Worm (Caenorhabditis elegans): ENCODE data around the gene iff-1.

Gene iff-1

DNA sequence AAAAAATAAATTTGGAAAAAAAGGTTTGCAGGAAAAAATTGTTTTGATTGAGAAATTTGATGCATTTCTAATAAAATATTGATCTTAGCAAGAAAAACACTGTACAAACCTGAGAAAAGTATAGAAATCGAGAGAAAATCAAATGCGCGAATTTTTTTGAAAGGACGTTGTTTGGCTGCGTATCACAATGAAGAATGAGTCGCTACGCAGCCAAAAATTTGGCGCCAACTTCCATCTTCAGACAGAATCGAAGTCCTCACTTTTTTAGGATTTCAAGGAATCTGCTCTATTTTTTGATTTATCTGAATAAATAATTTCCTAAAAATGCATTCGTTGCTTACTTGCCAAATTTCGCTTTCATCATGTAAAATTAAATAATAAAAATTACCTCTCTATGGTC lies 328 bp downstream of the iff-1 start:
- TF ChIP-seq W03F9.2 (tag; optimal IDR thresholded peaks at IDR 0.05) (no peak), dao-5 (tag; optimal IDR thresholded peaks at IDR 0.05) (no peak), him-1 (tag; optimal IDR thresholded peaks at IDR 0.05) (no peak)

DNA sequence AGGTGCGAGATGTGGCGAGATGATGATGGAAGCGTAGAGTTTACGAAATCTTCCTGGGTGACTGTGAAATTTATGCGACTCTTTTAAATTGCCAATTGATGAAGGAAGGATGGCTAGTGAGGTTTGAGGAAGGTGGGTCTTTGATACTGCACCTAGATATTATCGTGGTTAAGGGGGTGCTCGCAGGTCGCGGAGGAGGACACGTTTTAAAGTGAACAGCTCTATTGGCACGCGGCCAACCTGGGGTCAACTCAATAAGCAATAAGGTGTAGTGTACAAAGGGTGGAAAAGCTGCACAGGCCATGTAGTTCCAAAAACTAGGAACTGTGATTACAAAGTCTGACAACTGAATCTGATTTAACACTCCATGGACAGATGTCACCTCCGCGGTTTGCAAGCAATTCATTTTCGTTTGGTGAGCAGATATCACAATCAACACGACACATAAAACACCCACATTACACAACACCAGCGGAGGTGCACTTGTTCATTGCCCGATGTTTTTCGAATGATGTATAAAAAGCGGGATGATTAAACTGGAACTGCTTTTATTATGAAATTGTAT lies 1.6 kb downstream of the iff-1 start:
- TF ChIP-seq him-1 (tag; optimal IDR thresholded peaks at IDR 0.05) (no peak), dao-5 (tag; optimal IDR thresholded peaks at IDR 0.05) (no peak), W03F9.2 (tag; optimal IDR thresholded peaks at IDR 0.05) (no peak)

DNA sequence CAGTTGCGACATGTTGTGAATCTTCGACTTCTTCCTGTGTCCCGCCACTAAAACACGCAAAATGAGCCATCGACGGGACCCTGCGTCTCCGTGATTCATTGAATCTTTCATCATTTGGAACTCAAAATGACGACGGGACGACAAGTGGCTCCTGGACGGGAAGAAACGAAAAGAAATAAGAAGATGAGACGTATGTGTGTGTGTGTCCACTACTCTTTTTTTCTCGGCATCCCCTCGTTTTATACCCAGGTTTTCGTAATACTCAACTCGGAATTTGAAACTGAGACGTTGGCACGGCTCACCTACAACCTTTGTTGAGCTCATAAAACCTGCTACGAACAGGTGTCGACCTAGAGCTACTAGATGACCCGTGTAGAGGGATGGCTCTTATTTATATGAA lies 2.5 kb downstream of the iff-1 start:
- no peak for TF ChIP-seq him-1 (tag; optimal IDR thresholded peaks at IDR 0.05)
- TF ChIP-seq dao-5 (tag; optimal IDR thresholded peaks at IDR 0.05), result no peak
- TF ChIP-seq W03F9.2 (tag; optimal IDR thresholded peaks at IDR 0.05), result no peak

DNA sequence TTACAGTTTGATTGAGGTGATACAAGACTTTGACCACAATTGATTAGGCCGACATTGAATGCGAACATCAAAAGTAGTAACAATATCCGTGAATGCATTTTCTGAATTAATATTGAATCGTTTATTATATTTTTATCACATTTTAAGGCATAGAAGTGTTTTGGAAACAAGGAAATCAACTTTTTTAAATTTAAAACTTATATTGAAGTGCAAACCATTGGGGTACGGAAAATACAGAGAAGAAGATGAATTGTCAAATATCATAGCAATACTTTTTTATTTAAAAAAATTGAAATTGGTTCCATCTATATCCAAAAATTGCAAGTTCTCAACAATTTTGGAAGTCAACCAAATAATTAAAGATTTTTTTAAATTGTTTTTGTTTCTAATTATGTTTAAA lies 3.8 kb downstream of the iff-1 start, which contains the start of gene T05G5.1:
Gene T05G5.1, minus strand, starts transcription at position 101 of the 400 bp plus-strand sequence.
- TF ChIP-seq him-1 (tag; optimal IDR thresholded peaks at IDR 0.05), result no peak
- TF ChIP-seq dao-5 (tag; optimal IDR thresholded peaks at IDR 0.05), result no peak
- no peak for TF ChIP-seq W03F9.2 (tag; optimal IDR thresholded peaks at IDR 0.05)

DNA sequence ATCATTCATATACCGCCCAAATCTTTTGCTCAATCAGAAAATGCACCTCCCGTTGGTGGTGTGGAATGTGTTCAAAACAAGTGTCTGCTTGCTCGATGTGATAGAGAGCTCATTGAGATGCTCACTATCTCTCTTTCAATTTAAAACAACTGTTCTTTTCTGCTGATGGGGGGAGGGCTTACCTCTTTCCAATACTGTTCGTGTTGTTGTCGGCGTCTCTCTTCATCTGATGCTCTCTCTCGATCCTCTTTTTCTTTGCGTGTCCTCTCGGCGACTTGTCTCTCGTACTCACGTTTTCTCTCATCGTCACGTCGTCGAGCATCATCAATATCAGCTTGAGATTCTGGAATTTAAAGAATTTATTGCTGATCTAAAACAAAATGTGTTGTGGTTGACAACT lies 5.0 kb downstream of the iff-1 start:
- TF ChIP-seq him-1 (tag; optimal IDR thresholded peaks at IDR 0.05) (no peak), W03F9.2 (tag; optimal IDR thresholded peaks at IDR 0.05) (no peak), dao-5 (tag; optimal IDR thresholded peaks at IDR 0.05) (no peak)

DNA sequence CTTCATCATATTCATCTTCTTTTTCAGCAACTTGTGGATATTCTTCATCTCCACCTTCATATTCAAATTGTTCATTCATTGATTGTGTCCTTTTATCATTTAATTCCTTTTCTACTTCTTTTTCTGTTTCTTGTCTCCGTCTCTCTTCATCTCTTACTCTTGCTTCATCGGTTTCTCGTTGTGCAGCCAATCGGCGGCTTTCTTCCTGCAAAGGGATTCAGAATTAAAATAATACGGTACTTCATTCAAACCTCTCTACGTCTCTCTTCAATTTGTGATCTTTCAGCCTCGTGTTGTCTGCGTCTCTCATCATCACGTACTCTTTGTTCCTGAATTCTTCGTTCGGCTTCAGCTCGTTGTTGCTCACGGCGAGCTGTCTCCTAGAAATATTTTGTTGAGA lies 6.3 kb downstream of the iff-1 start:
- no peak for TF ChIP-seq W03F9.2 (tag; optimal IDR thresholded peaks at IDR 0.05)

DNA sequence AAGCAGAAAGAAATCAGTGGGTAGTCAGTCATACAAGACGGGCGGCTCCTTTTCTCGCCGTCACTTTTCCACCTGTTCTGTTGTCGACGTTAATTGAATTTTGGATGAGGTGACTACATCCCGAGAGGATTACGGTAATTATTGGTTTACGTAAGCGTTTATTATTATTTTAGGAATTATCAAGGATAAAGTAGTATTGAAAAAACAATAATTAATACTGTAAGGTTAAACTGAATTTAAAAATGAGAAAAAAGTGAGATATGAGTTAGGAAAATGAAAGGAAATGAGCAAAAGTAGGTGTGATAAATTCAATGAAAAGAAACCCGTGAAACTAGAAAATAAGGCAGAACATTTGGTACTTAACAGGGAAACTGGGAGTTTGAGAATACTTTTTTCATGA lies 8.0 kb downstream of the iff-1 start, which contains the start of gene hlh-4:
Gene hlh-4, minus strand, starts transcription at position 101 of the 400 bp plus-strand sequence.
- no peak for TF ChIP-seq dao-5 (tag; optimal IDR thresholded peaks at IDR 0.05)

DNA sequence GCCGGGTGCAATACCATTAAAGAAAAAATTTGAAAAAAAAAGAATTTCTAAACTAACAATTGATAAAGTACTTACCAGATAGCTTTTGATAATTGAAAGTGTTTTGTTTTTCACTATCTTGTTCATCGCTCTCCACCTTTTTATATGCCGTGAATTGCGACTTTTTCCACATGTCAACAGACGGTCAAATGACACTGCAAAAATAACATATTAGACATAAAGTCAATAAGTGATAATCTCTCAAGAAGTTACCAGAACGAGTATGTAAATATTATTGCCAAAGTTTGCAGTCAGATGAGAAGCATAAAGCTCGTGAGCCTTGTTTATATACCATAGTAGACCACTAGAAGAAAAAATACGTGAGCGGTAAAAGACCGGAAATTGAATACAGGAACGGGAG lies 11.1 kb downstream of the iff-1 start, which contains the start of gene dao-6:
Gene dao-6, minus strand, starts transcription at position 345 of the 400 bp plus-strand sequence.
- TF ChIP-seq dao-5 (tag; optimal IDR thresholded peaks at IDR 0.05) (no peak), W03F9.2 (tag; optimal IDR thresholded peaks at IDR 0.05) (no peak), him-1 (tag; optimal IDR thresholded peaks at IDR 0.05) (no peak)

DNA sequence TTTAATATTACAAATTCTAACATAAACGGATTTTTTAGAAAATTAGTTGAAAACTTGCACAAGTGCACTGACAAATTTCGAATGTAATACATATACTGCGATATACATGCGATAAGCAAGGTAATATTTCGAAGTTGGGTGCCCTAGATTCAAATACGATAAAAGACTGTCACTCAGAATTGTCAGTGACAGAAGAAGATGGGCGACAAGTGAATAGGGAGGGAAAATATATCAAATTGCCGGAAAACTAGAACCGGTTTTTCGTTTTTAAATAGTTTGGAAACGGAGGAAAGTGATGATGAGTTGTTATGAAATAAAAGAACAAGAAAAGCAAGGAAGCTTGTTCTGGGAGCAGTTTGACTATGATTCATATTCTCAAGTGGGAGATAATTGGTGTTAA lies 13.0 kb downstream of the iff-1 start:
- TF ChIP-seq him-1 (tag; optimal IDR thresholded peaks at IDR 0.05) (no peak), W03F9.2 (tag; optimal IDR thresholded peaks at IDR 0.05) (no peak), dao-5 (tag; optimal IDR thresholded peaks at IDR 0.05) (no peak)

DNA sequence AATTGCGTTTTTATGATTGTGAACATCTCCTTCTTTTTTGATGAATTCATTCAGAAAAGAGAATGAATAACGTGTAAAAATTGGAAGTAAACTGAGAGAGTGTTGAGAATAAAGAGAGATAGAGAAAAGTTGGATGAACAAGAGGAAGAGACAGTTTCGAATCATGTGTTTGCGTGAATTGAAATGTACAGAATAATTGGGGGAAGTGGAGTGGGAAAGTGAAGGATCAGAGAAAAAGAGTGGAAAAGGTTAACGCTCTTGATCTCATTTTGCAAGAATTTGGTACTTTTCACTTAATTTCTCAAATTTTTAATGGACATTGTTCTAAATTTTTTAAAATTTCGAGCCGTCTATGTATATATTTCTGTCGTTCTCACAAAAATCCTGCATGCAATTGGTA lies 13.7 kb downstream of the iff-1 start:
- TF ChIP-seq W03F9.2 (tag; optimal IDR thresholded peaks at IDR 0.05) (no peak), dao-5 (tag; optimal IDR thresholded peaks at IDR 0.05) (no peak), him-1 (tag; optimal IDR thresholded peaks at IDR 0.05) (no peak)

DNA sequence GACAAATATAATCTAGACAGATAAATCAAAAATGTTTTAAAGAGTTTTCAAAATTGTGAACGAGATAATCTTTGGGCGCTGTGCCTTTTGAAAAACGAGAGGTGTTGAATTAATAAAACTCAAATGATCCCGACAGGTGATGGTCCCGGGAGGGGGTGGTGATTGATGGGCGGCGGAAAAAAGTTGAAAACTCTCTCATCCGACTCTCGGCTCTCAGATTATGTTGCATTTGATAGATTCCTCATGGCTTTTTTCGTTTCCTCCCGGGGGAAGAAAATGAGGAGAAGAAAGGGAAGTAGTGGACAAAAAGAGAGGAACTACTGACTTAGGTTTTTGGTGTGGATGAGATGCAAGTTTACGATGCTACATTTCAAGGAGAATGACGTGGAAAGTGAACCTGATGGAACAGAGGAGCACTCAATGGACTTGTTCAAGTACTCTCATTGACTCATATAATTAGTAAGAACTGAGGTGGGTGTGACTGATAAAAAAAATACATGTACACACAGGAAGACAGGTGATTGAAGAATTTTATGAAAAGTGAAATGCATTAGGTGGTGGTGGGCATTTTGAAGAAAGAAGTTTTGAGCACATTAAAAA lies 15.6 kb downstream of the iff-1 start:
- no peak for TF ChIP-seq W03F9.2 (tag; optimal IDR thresholded peaks at IDR 0.05)
- no peak for TF ChIP-seq him-1 (tag; optimal IDR thresholded peaks at IDR 0.05)
- TF ChIP-seq dao-5 (tag; optimal IDR thresholded peaks at IDR 0.05), result no peak

DNA sequence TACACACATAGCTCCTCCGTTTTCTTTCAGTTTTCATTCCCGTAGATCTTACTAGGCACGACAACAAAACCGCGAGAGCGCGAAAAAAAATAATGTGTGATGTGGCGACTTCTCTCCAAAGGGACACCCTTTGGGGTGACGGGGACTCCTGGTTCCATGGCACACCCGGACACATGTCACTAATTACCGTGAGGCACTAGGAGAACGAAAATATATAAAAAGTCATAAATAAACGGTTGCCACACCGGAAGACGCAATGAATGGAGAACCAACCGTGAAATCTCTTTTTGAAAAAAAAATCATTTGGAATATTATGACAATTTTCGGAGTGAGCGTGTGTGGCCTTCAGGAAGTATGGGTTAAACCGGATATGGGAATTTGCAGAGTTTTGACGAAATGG lies 16.6 kb downstream of the iff-1 start:
- no peak for TF ChIP-seq him-1 (tag; optimal IDR thresholded peaks at IDR 0.05)
- no peak for TF ChIP-seq dao-5 (tag; optimal IDR thresholded peaks at IDR 0.05)
- TF ChIP-seq W03F9.2 (tag; optimal IDR thresholded peaks at IDR 0.05), result no peak

DNA sequence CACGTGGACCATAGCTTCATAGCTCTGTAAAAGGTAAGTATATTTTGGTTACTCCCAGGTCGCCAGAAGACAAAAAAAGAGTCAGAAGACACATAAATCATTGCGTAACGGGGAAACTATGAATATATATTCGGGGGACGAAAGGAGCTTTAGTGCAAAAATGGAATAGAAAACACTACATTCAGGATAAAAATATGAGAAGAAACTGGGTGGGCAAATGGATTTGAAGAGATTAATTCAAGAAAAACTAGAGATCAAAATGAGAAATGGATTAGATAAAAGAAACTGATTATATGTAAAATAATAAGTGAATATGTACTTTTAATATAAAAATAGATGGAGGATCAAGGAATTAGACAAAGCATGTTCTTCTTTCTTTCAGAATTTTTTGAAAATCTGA lies 19.6 kb downstream of the iff-1 start, which contains the start of gene C07A9.12:
Gene C07A9.12, minus strand, starts transcription at position 101 of the 400 bp plus-strand sequence.
- no peak for TF ChIP-seq him-1 (tag; optimal IDR thresholded peaks at IDR 0.05)
- TF ChIP-seq W03F9.2 (tag; optimal IDR thresholded peaks at IDR 0.05), result no peak
- no peak for TF ChIP-seq dao-5 (tag; optimal IDR thresholded peaks at IDR 0.05)

DNA sequence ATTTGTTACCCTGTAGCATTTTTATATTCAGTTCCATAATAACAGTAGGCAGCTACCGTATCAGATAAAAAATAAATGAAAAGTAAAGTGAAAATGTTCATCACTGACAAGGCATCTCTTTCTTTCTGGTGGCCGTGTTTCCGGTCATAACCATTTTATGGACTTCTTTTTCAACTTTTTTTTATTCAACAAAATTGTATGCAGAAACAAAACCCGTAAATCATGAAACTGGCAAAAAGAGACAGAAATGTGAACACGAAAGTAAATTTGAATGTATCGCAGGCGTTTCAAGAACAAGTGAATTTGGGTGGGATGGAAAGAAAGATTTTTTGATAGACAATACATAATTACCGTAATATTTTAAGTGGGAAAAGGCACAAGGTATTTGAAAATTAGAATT lies 21.9 kb downstream of the iff-1 start, which contains the start of gene clec-162:
Gene clec-162, minus strand, starts transcription at position 101 of the 400 bp plus-strand sequence.
- no peak for TF ChIP-seq W03F9.2 (tag; optimal IDR thresholded peaks at IDR 0.05)
- no peak for TF ChIP-seq dao-5 (tag; optimal IDR thresholded peaks at IDR 0.05)
- TF ChIP-seq him-1 (tag; optimal IDR thresholded peaks at IDR 0.05), result no peak

DNA sequence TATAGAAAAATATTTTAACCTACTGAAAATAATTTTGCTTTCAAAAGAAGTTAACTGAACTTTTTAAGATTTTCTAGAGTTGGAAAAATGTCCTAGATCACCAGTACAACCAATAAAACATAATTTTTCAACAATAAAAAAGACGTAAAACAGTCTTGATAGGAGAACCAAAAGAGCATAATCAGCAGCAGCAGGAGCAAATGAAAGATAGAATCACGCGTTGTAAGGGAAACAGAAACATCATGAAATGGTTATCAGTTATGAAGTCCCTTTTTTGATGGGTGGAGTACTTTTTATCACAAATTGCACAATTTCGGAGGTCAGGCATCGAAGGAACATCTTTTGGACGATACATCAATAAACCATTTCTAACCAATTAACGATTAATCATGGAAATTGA lies 25.0 kb downstream of the iff-1 start:
- TF ChIP-seq him-1 (tag; optimal IDR thresholded peaks at IDR 0.05) (no peak), dao-5 (tag; optimal IDR thresholded peaks at IDR 0.05) (no peak), W03F9.2 (tag; optimal IDR thresholded peaks at IDR 0.05) (no peak)
